Fruit fly (Drosophila melanogaster) Kc167 (cell line): ENCODE results near the gene CG43248.

ENCODE experiments used
- h ChIP-seq: fragments of >200 bp; optimal IDR thresholded peaks from 3 replicates; lab custom pipeline; 2018; ENCODE audit warnings: missing external identifiers
- ttk ChIP-seq: sonication (Bioruptor generic); optimal IDR thresholded peaks from 2 replicates; lab custom pipeline; 2017; ENCODE audit warnings: missing external identifiers

dm6 chr3L:15540682-15541081 lies 9.4 kb upstream of the CG43248 start:
- no peak for TF ChIP-seq h (lab: Kevin White, UChicago)
- TF ChIP-seq ttk (lab: Kevin White, UChicago) = no peak
